Fruit fly (Drosophila melanogaster) whole organism, embryonic: ENCODE results near the gene jim.

Experiments used
- Ada2b ChIP-seq: fragments of 200-800 bp; sonication (Bioruptor generic); IDR thresholded peaks from 2 replicates; pipeline ENCODE4 v1.3.6; 2022; ENCODE audit warnings: missing biosample characterization, missing genetic modification characterization
- BEAF-32 ChIP-seq: fragments of 200-800 bp; sonication (Bioruptor generic); optimal IDR thresholded peaks from 3 replicates; lab custom pipeline; 2017; ENCODE audit warnings: missing biosample characterization, missing genetic modification characterization, mild to moderate bottlenecking, moderate library complexity, missing genetic modification reagents
- Bgb ChIP-seq: fragments of 200-800 bp; sonication (Bioruptor generic); IDR thresholded peaks from 2 replicates; pipeline ENCODE4 v1.3.6; 2022; ENCODE audit warnings: missing biosample characterization, missing genetic modification characterization; ENCODE audit not compliant: partially characterized antibody
- C15 ChIP-seq: fragments of 200-800 bp; sonication (Bioruptor generic); IDR thresholded peaks from 3 replicates; pipeline ENCODE4 v1.3.6; 2022; ENCODE audit warnings: missing biosample characterization, missing genetic modification characterization
- CG10543 ChIP-seq: fragments of 200-800 bp; sonication (Bioruptor generic); optimal IDR thresholded peaks from 3 replicates; lab custom pipeline; 2017; ENCODE audit warnings: missing biosample characterization, mild to moderate bottlenecking, missing genetic modification characterization, moderate library complexity
- CG11093 ChIP-seq: fragments of 200-800 bp; sonication (Bioruptor generic); IDR thresholded peaks from 3 replicates; pipeline ENCODE4 v1.3.6; 2022; ENCODE audit warnings: missing biosample characterization, missing genetic modification characterization
- CG12391 ChIP-seq: fragments of 200-800 bp; sonication (Bioruptor generic); optimal IDR thresholded peaks from 3 replicates; lab custom pipeline; 2018; ENCODE audit warnings: missing biosample characterization, mild to moderate bottlenecking, missing genetic modification characterization, moderate library complexity
- CG13894 ChIP-seq: fragments of 200-800 bp; sonication (Bioruptor generic); optimal IDR thresholded peaks from 3 replicates; lab custom pipeline; 2018; ENCODE audit warnings: missing biosample characterization, mild to moderate bottlenecking, missing genetic modification characterization, moderate library complexity
- CG14014 ChIP-seq: fragments of 200-800 bp; sonication (Bioruptor generic); IDR thresholded peaks from 2 replicates; pipeline ENCODE4 v1.3.6; 2022; ENCODE audit warnings: missing biosample characterization, missing genetic modification characterization
- CG14667 ChIP-seq: fragments of 200-800 bp; sonication (Bioruptor generic); IDR thresholded peaks from 2 replicates; pipeline ENCODE4 v1.3.6; 2022; ENCODE audit warnings: missing biosample characterization, missing genetic modification characterization
- CG1603 ChIP-seq: fragments of 200-800 bp; sonication (Bioruptor generic); optimal IDR thresholded peaks from 2 replicates; lab custom pipeline; 2019; ENCODE audit warnings: missing biosample characterization, mild to moderate bottlenecking, missing genetic modification characterization, moderate library complexity
- CG17568 ChIP-seq: fragments of 200-800 bp; sonication (Bioruptor generic); optimal IDR thresholded peaks from 2 replicates; lab custom pipeline; 2018; ENCODE audit warnings: missing biosample characterization, mild to moderate bottlenecking, missing genetic modification characterization, moderate library complexity
- CG18599 ChIP-seq: fragments of 200-800 bp; sonication (Bioruptor generic); optimal IDR thresholded peaks from 3 replicates; lab custom pipeline; 2017; ENCODE audit warnings: missing biosample characterization, missing genetic modification characterization, mild to moderate bottlenecking, moderate library complexity, missing genetic modification reagents
- CG32767 ChIP-seq: fragments of 200-800 bp; sonication (Bioruptor generic); IDR thresholded peaks from 2 replicates; pipeline ENCODE4 v1.3.6; 2022; ENCODE audit warnings: missing biosample characterization, missing genetic modification characterization
- CG34224 ChIP-seq: fragments of 200-800 bp; sonication (Bioruptor generic); IDR thresholded peaks from 3 replicates; pipeline ENCODE4 v1.3.6; 2022; ENCODE audit warnings: missing biosample characterization, missing genetic modification characterization; ENCODE audit not compliant: partially characterized antibody
- CG4360 ChIP-seq: fragments of 200-800 bp; sonication (Bioruptor generic); IDR thresholded peaks from 2 replicates; pipeline ENCODE4 v1.3.6; 2022; ENCODE audit warnings: missing biosample characterization, missing genetic modification characterization
- CG5245 ChIP-seq: fragments of 200-800 bp; sonication (Bioruptor generic); optimal IDR thresholded peaks from 3 replicates; lab custom pipeline; 2016; ENCODE audit warnings: missing biosample characterization, missing genetic modification characterization
- CG6791 ChIP-seq: fragments of 200-800 bp; sonication (Bioruptor generic); IDR thresholded peaks from 3 replicates; pipeline ENCODE4 v1.3.6; 2022; ENCODE audit warnings: missing biosample characterization, missing genetic modification characterization; ENCODE audit not compliant: partially characterized antibody
- CG7987 ChIP-seq: fragments of 200-800 bp; sonication (Bioruptor generic); optimal IDR thresholded peaks from 2 replicates; lab custom pipeline; 2018; ENCODE audit warnings: missing biosample characterization, mild to moderate bottlenecking, missing genetic modification characterization, moderate library complexity
- CG8290 ChIP-seq, 3 experiments: fragments of 200-800 bp; sonication (Bioruptor generic); optimal IDR thresholded peaks; 2 replicates each; lab custom pipeline; 2016 to 2019; ENCODE audit warnings: missing biosample characterization in 3 of 3, missing genetic modification characterization in 3 of 3, mild to moderate bottlenecking in 2 of 3, moderate library complexity in 1 of 3
- CG9215 ChIP-seq: fragments of 200-800 bp; sonication (Bioruptor generic); IDR thresholded peaks from 2 replicates; pipeline ENCODE4 v1.3.6; 2022; ENCODE audit warnings: missing biosample characterization, missing genetic modification characterization
- Deaf1 ChIP-seq: fragments of 200-800 bp; optimal IDR thresholded peaks from 3 replicates; lab custom pipeline; 2019; ENCODE audit warnings: missing biosample characterization, mild to moderate bottlenecking, missing genetic modification characterization, moderate library complexity
- Doc2 ChIP-seq: fragments of 200-800 bp; sonication (Bioruptor generic); IDR thresholded peaks from 2 replicates; pipeline ENCODE4 v1.3.6; 2022; ENCODE audit warnings: missing biosample characterization, missing genetic modification characterization
- Drgx ChIP-seq: fragments of 200-800 bp; sonication (Bioruptor generic); IDR thresholded peaks from 2 replicates; pipeline ENCODE4 v1.3.6; 2022; ENCODE audit warnings: missing biosample characterization, missing genetic modification characterization
- ERR ChIP-seq: fragments of 200-800 bp; sonication (Bioruptor generic); optimal IDR thresholded peaks from 2 replicates; lab custom pipeline; 2016; ENCODE audit warnings: missing biosample characterization, missing genetic modification characterization
- HLH4C ChIP-seq: fragments of 200-800 bp; sonication (Bioruptor generic); IDR thresholded peaks from 3 replicates; pipeline ENCODE4 v1.3.6; 2022; ENCODE audit warnings: missing biosample characterization, missing genetic modification characterization; ENCODE audit not compliant: partially characterized antibody
- Hr3 ChIP-seq: fragments of 200-800 bp; sonication (Bioruptor generic); optimal IDR thresholded peaks from 3 replicates; lab custom pipeline; 2016; ENCODE audit warnings: missing biosample characterization, missing genetic modification characterization
- Jarid2 ChIP-seq: fragments of 200-800 bp; sonication (Bioruptor generic); optimal IDR thresholded peaks from 3 replicates; lab custom pipeline; 2017; ENCODE audit warnings: mild to moderate bottlenecking, missing biosample characterization, missing genetic modification reagents, missing genetic modification characterization
- NC2β ChIP-seq: fragments of 200-800 bp; sonication (Bioruptor generic); optimal IDR thresholded peaks from 2 replicates; lab custom pipeline; 2016; ENCODE audit warnings: missing biosample characterization, missing genetic modification characterization
- Pdp1 ChIP-seq, 2 experiments: fragments of 200-800 bp; sonication (Bioruptor generic); optimal IDR thresholded peaks; 3 replicates each; lab custom pipeline; 2016; ENCODE audit warnings: missing biosample characterization in 2 of 2, missing genetic modification characterization in 2 of 2, mild to moderate bottlenecking in 1 of 2, moderate library complexity in 1 of 2
- Sox102F ChIP-seq: fragments of 200-800 bp; sonication (Bioruptor generic); optimal IDR thresholded peaks from 2 replicates; lab custom pipeline; 2018; ENCODE audit warnings: missing biosample characterization, mild to moderate bottlenecking, missing genetic modification characterization, moderate library complexity
- Stat92E ChIP-seq, 3 experiments: fragments of >200 bp in 2 of 3; fragments of 200-800 bp in 1 of 3; sonication (Bioruptor generic) in 1 of 3; optimal IDR thresholded peaks; 2 replicates each; lab custom pipeline; 2017 to 2019; ENCODE audit warnings: missing biosample characterization in 3 of 3, missing genetic modification characterization in 3 of 3, mild to moderate bottlenecking in 1 of 3, moderate library complexity in 1 of 3
- ci ChIP-seq: fragments of 200-800 bp; sonication (Bioruptor generic); IDR thresholded peaks from 3 replicates; pipeline ENCODE4 v1.3.6; 2022; ENCODE audit warnings: missing biosample characterization, missing genetic modification characterization
- corto ChIP-seq: fragments of 200-800 bp; sonication (Bioruptor generic); optimal IDR thresholded peaks from 2 replicates; lab custom pipeline; 2016; ENCODE audit warnings: missing biosample characterization, mild to moderate bottlenecking, missing genetic modification characterization, moderate library complexity
- disco-r ChIP-seq: fragments of 200-800 bp; sonication (Bioruptor generic); optimal IDR thresholded peaks from 2 replicates; lab custom pipeline; 2016; ENCODE audit warnings: missing biosample characterization, missing genetic modification characterization
- ems ChIP-seq: fragments of 200-800 bp; sonication (Bioruptor generic); optimal IDR thresholded peaks from 3 replicates; lab custom pipeline; 2016; ENCODE audit warnings: missing biosample characterization, missing genetic modification characterization
- eve ChIP-seq, 2 experiments: fragments of >200 bp; optimal IDR thresholded peaks; 2 replicates each; lab custom pipeline; 2017; ENCODE audit warnings: missing biosample characterization in 2 of 2, missing genetic modification characterization in 2 of 2
- ewg ChIP-seq: fragments of 200-800 bp; sonication (Bioruptor generic); optimal IDR thresholded peaks from 3 replicates; lab custom pipeline; 2017; ENCODE audit warnings: mild to moderate bottlenecking, missing biosample characterization, missing genetic modification reagents, missing genetic modification characterization
- ftz-f1 ChIP-seq: fragments of 200-800 bp; sonication (Bioruptor generic); optimal IDR thresholded peaks from 2 replicates; lab custom pipeline; 2016; ENCODE audit warnings: missing biosample characterization, missing genetic modification characterization
- gcm ChIP-seq: fragments of 200-800 bp; sonication (Bioruptor generic); optimal IDR thresholded peaks from 2 replicates; lab custom pipeline; 2019; ENCODE audit warnings: missing biosample characterization, mild to moderate bottlenecking, missing genetic modification characterization, moderate library complexity
- lab ChIP-seq: fragments of 200-800 bp; sonication (Bioruptor generic); optimal IDR thresholded peaks from 3 replicates; lab custom pipeline; 2017; ENCODE audit warnings: missing biosample characterization, missing genetic modification characterization, mild to moderate bottlenecking, moderate library complexity, missing genetic modification reagents
- nau ChIP-seq: fragments of 200-800 bp; sonication (Bioruptor generic); optimal IDR thresholded peaks from 3 replicates; lab custom pipeline; 2017; ENCODE audit warnings: missing biosample characterization, mild to moderate bottlenecking, missing genetic modification characterization, missing genetic modification reagents
- onecut ChIP-seq: fragments of 200-800 bp; sonication (Bioruptor generic); IDR thresholded peaks from 2 replicates; pipeline ENCODE4 v1.3.6; 2022; ENCODE audit warnings: missing biosample characterization, missing genetic modification characterization
- phol ChIP-seq: fragments of 200-800 bp; sonication (Bioruptor generic); optimal IDR thresholded peaks from 3 replicates; lab custom pipeline; 2018; ENCODE audit warnings: missing biosample characterization, mild to moderate bottlenecking, missing genetic modification characterization, moderate library complexity
- rib ChIP-seq: fragments of 200-800 bp; sonication (Bioruptor generic); IDR thresholded peaks from 2 replicates; pipeline ENCODE4 v1.3.6; 2022; ENCODE audit warnings: missing biosample characterization, missing genetic modification characterization
- row ChIP-seq: fragments of 200-800 bp; sonication (Bioruptor generic); IDR thresholded peaks from 3 replicates; pipeline ENCODE4 v1.3.6; 2022; ENCODE audit warnings: missing biosample characterization, missing genetic modification characterization
- run ChIP-seq: fragments of 200-800 bp; sonication (Bioruptor generic); optimal IDR thresholded peaks from 3 replicates; lab custom pipeline; 2018; ENCODE audit warnings: missing biosample characterization, mild to moderate bottlenecking, missing genetic modification characterization
- schlank ChIP-seq: fragments of 200-800 bp; sonication (Bioruptor generic); optimal IDR thresholded peaks from 2 replicates; lab custom pipeline; 2018; ENCODE audit warnings: missing biosample characterization, mild to moderate bottlenecking, missing genetic modification characterization
- sqz ChIP-seq: fragments of 200-800 bp; sonication (Bioruptor generic); optimal IDR thresholded peaks from 3 replicates; lab custom pipeline; 2018; ENCODE audit warnings: missing biosample characterization, mild to moderate bottlenecking, missing genetic modification characterization
- zen2 ChIP-seq: fragments of 200-800 bp; sonication (Bioruptor generic); IDR thresholded peaks from 3 replicates; pipeline ENCODE4 v1.3.6; 2022; ENCODE audit warnings: missing biosample characterization, missing genetic modification characterization; ENCODE audit not compliant: partially characterized antibody

jim gene

dm6 chr3L:22824668-22825192 lies 10.3 kb downstream of the jim start (continued):
- TF ChIP-seq C15 (GFP tag; lab: Robert Waterston, UW): no peak
- TF ChIP-seq CG34224 (GFP tag; lab: Robert Waterston, UW): peak; percentile 63; the same call in 1 of the 3 replicates
- TF ChIP-seq CG13894: peak; percentile 14
- peak; percentile 30 for TF ChIP-seq ftz-f1 (GFP tag; lab: Kevin White, UChicago)
- TF ChIP-seq CG1603 (tag; lab: Kevin White, UChicago): no peak
- TF ChIP-seq rib: peak; percentile 98
- no peak for TF ChIP-seq onecut (GFP tag; lab: Robert Waterston, UW)
- TF ChIP-seq Stat92E (GFP tag; optimal IDR thresholded peaks at IDR 0.05; lab: Kevin White, UChicago): no peak
- peak; percentile 69 for TF ChIP-seq CG10543 (GFP tag; lab: Kevin White, UChicago)
- peak in 1 of 2 experiments; percentile 58 for TF ChIP-seq Pdp1 (GFP tag; optimal IDR thresholded peaks at IDR 0.05; lab: Kevin White, UChicago)
- no peak for TF ChIP-seq disco-r
- peak; percentile 46 for TF ChIP-seq lab
- TF ChIP-seq gcm (GFP tag; lab: Kevin White, UChicago): no peak
- no peak for TF ChIP-seq CG32767 (GFP tag; lab: Robert Waterston, UW)
- TF ChIP-seq CG8290 (GFP tag; optimal IDR thresholded peaks at IDR 0.05; lab: Kevin White, UChicago): no peak
- peak in 1 of 2 experiments; percentile 33 for TF ChIP-seq CG8290 (tag; optimal IDR thresholded peaks at IDR 0.05; lab: Kevin White, UChicago)
- peak; percentile 32 for TF ChIP-seq nau (GFP tag; lab: Kevin White, UChicago)
- TF ChIP-seq ci (GFP tag; lab: Robert Waterston, UW): 0 out of 3 replicates have a peak, but pooled peaks have one; percentile 35
- no peak for TF ChIP-seq schlank
- no peak for TF ChIP-seq ems (GFP tag; lab: Kevin White, UChicago)
- TF ChIP-seq corto (GFP tag; lab: Kevin White, UChicago): peak; percentile 48
- peak; percentile 34 for TF ChIP-seq CG18599 (GFP tag; lab: Kevin White, UChicago)
- TF ChIP-seq zen2: peak; percentile 61; the same call in 1 of the 3 replicates
- TF ChIP-seq Ada2b (GFP tag; lab: Robert Waterston, UW): no peak
- no peak for TF ChIP-seq run (tag; lab: Kevin White, UChicago)
- peak; percentile 30; the same call in 1 of the 2 replicates for TF ChIP-seq Bgb (GFP tag; lab: Robert Waterston, UW)
- TF ChIP-seq CG14014 (GFP tag; lab: Robert Waterston, UW): no peak
- peak; percentile 95 for TF ChIP-seq Deaf1
- TF ChIP-seq ERR: no peak
- peak; percentile 71; the same call in 1 of the 2 replicates for TF ChIP-seq Drgx (GFP tag; lab: Robert Waterston, UW)
- TF ChIP-seq Jarid2 (GFP tag; lab: Kevin White, UChicago): peak; percentile 20
- TF ChIP-seq row (GFP tag; lab: Robert Waterston, UW): peak; percentile 29; the same call in 1 of the 3 replicates
- no peak for TF ChIP-seq CG5245
- no peak for TF ChIP-seq CG12391 (tag; lab: Kevin White, UChicago)
- TF ChIP-seq ewg (GFP tag; lab: Kevin White, UChicago): peak; percentile 25
- TF ChIP-seq CG17568 (GFP tag; lab: Kevin White, UChicago): peak; percentile 11
- TF ChIP-seq Sox102F (GFP tag; lab: Kevin White, UChicago): no peak
- TF ChIP-seq phol: no peak
- TF ChIP-seq sqz (GFP tag; lab: Kevin White, UChicago): peak; percentile 69

DNA sequence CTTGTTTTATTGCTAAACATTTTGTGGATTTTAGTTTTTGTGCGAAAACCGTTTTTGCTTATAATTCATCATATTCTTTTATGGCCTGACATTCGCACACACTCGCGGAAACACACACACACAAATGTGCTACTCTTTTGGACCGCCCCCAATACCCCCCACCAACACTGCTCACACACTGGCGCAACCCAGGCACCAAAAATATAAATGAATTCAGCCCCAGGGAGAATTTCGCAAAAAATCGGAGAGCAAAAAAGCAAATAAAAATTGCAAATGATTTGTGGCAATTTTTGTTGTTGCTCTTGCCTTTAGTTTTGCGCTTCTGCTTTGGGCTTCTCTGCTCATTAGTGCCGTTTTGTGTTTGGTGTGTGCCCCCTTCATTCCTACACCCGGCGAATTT lies 11.8 kb downstream of the jim start:
- TF ChIP-seq CG6791 (GFP tag; lab: Robert Waterston, UW) (no peak), CG7987 (no peak), Doc2 (GFP tag; lab: Robert Waterston, UW) (no peak), CG4360 (GFP tag; lab: Robert Waterston, UW) (no peak), CG11093 (GFP tag; lab: Robert Waterston, UW) (no peak), CG9215 (GFP tag; lab: Robert Waterston, UW) (no peak), BEAF-32 (GFP tag; lab: Kevin White, UChicago) (no peak), Hr3 (GFP tag; lab: Kevin White, UChicago) (no peak), CG14667 (GFP tag; lab: Robert Waterston, UW) (no peak), ewg (GFP tag; lab: Kevin White, UChicago) (no peak), eve (GFP tag; optimal IDR thresholded peaks at IDR 0.05; lab: Kevin White, UChicago) (no peak), NC2β (GFP tag; lab: Kevin White, UChicago) (no peak), HLH4C (GFP tag; lab: Robert Waterston, UW) (0 out of 3 replicates have a peak, but pooled peaks have one; percentile 13)
